ENCODE assay signal across 4 fruit fly cellular contexts in genomic region chr2L:10676933-10677714, dm6.
TF ChIP-seq lines count a peak whose summit lies in the region.

Gene CG17104 (plus strand): TSS chr2L:10677198.

- no peak for TF ChIP-seq CTCF in whole organism, embryonic (GFP tag; optimal IDR thresholded peaks at IDR 0.05; lab: Kevin White, UChicago)

TF ChIP-seq in whole organism, embryonic, 481 proteins besides CTCF, POLR2A, EP300 and RAD21 (continues in another document):
- TF ChIP-seq CG15011 (GFP tag; optimal IDR thresholded peaks at IDR 0.05; lab: Kevin White, UChicago), result no peak
- TF ChIP-seq kay (GFP tag; optimal IDR thresholded peaks at IDR 0.05; lab: Kevin White, UChicago), result no peak
- TF ChIP-seq Neu2 (GFP tag; optimal IDR thresholded peaks at IDR 0.05; lab: Kevin White, UChicago; ENCODE audit: borderline replicate concordance), result no peak
- TF ChIP-seq gfzf (GFP tag; optimal IDR thresholded peaks at IDR 0.05; lab: Kevin White, UChicago), result no peak
- TF ChIP-seq CG13624 (GFP tag; optimal IDR thresholded peaks at IDR 0.05; lab: Kevin White, UChicago), result no peak
- TF ChIP-seq CG14050 (GFP tag; IDR thresholded peaks at IDR 0.05; lab: Robert Waterston, UW), result peak; percentile 31; the same call in 1 of the 3 replicates
- TF ChIP-seq chinmo (GFP tag; IDR thresholded peaks at IDR 0.05; lab: Robert Waterston, UW; ENCODE audit: partially characterized antibody), result no peak
- no peak for TF ChIP-seq Fer2 (tag; optimal IDR thresholded peaks at IDR 0.05; lab: Kevin White, UChicago)
- no peak for TF ChIP-seq CG8944 (GFP tag; optimal IDR thresholded peaks at IDR 0.05; lab: Kevin White, UChicago)
- peak; percentile 4 for TF ChIP-seq bcd (GFP tag; optimal IDR thresholded peaks at IDR 0.05; lab: Kevin White, UChicago)
- no peak for TF ChIP-seq CG5953 (GFP tag; IDR thresholded peaks at IDR 0.05; lab: Robert Waterston, UW)
- peak; percentile 35; the same call in 1 of the 3 replicates for TF ChIP-seq Aef1 (GFP tag; IDR thresholded peaks at IDR 0.05; lab: Robert Waterston, UW)
- TF ChIP-seq E2f1 (GFP tag; IDR thresholded peaks at IDR 0.05; lab: Robert Waterston, UW), result no peak
- no peak for TF ChIP-seq B-H1 (GFP tag; IDR thresholded peaks at IDR 0.05; lab: Robert Waterston, UW)
- TF ChIP-seq CG17568 (GFP tag; optimal IDR thresholded peaks at IDR 0.05; lab: Kevin White, UChicago), result no peak
- peak; percentile 5 for TF ChIP-seq CG9817 (tag; optimal IDR thresholded peaks at IDR 0.05; lab: Kevin White, UChicago)
- no peak for TF ChIP-seq CG2129 (GFP tag; IDR thresholded peaks at IDR 0.05; lab: Robert Waterston, UW; ENCODE audit: partially characterized antibody)
- peak; percentile 51 for TF ChIP-seq CG30403 (GFP tag; optimal IDR thresholded peaks at IDR 0.05; lab: Kevin White, UChicago)
- TF ChIP-seq CG30431 (GFP tag; optimal IDR thresholded peaks at IDR 0.05; lab: Kevin White, UChicago), result no peak
- no peak for TF ChIP-seq fd3F (GFP tag; optimal IDR thresholded peaks at IDR 0.05; lab: Kevin White, UChicago)
- TF ChIP-seq CkIIα-i1 (GFP tag; IDR thresholded peaks at IDR 0.05; lab: Robert Waterston, UW), result no peak
- TF ChIP-seq CG5180 (GFP tag; optimal IDR thresholded peaks at IDR 0.05; lab: Kevin White, UChicago), result no peak

TF ChIP-seq in whole organism, prepupa, 60 proteins besides CTCF, POLR2A, EP300 and RAD21 (continues in another document):
- TF ChIP-seq cyc (GFP tag; optimal IDR thresholded peaks at IDR 0.05; lab: Kevin White, UChicago) (peak; percentile 43), Gug (GFP tag; IDR thresholded peaks at IDR 0.05; lab: Robert Waterston, UW) (peak; percentile 58; the same call in 1 of the 2 replicates), acj6 (GFP tag; optimal IDR thresholded peaks at IDR 0.05; lab: Kevin White, UChicago) (peak; percentile 61), topi (GFP tag; optimal IDR thresholded peaks at IDR 0.05; lab: Kevin White, UChicago) (peak; percentile 63), CG11762 (GFP tag; optimal IDR thresholded peaks at IDR 0.05; lab: Kevin White, UChicago; ENCODE audit: insufficient read depth) (peak; percentile 61), CG31627 (GFP tag; optimal IDR thresholded peaks at IDR 0.05; lab: Kevin White, UChicago) (peak; percentile 47), CG32006 (GFP tag; optimal IDR thresholded peaks at IDR 0.05; lab: Kevin White, UChicago) (peak; percentile 89), Hr38 (GFP tag; optimal IDR thresholded peaks at IDR 0.05; lab: Kevin White, UChicago) (no peak), CG8632 (GFP tag; optimal IDR thresholded peaks at IDR 0.05; lab: Kevin White, UChicago) (peak; percentile 61), CG6854 (GFP tag; optimal IDR thresholded peaks at IDR 0.05; lab: Kevin White, UChicago) (no peak), Smox (GFP tag; optimal IDR thresholded peaks at IDR 0.05; lab: Kevin White, UChicago) (peak; percentile 55), net (GFP tag; optimal IDR thresholded peaks at IDR 0.05; lab: Kevin White, UChicago) (peak; percentile 77), pdm3 (GFP tag; optimal IDR thresholded peaks at IDR 0.05; lab: Kevin White, UChicago) (peak; percentile 73), dac (GFP tag; optimal IDR thresholded peaks at IDR 0.05; lab: Kevin White, UChicago) (peak; percentile 39), CG15336 (GFP tag; IDR thresholded peaks at IDR 0.05; lab: Robert Waterston, UW) (peak; percentile 82), Hr4 (GFP tag; optimal IDR thresholded peaks at IDR 0.05; lab: Kevin White, UChicago) (peak; percentile 81), fkh (GFP tag; optimal IDR thresholded peaks at IDR 0.05; lab: Kevin White, UChicago) (no peak), CG9139 (GFP tag; optimal IDR thresholded peaks at IDR 0.05; lab: Kevin White, UChicago) (no peak), CG6792 (GFP tag; optimal IDR thresholded peaks at IDR 0.05; lab: Kevin White, UChicago) (peak; percentile 55), CG3032 (tag; optimal IDR thresholded peaks at IDR 0.05; lab: Kevin White, UChicago) (peak; percentile 61), CG8319 (GFP tag; optimal IDR thresholded peaks at IDR 0.05; lab: Kevin White, UChicago) (no peak), CG16779 (tag; optimal IDR thresholded peaks at IDR 0.05; lab: Kevin White, UChicago) (no peak), Eip78C (GFP tag; lab: Kevin White, UChicago) (peak; percentile 94), Eip93F (GFP tag; optimal IDR thresholded peaks at IDR 0.05; lab: Kevin White, UChicago) (no peak)

TF ChIP-seq in whole organism, pupa, 21 proteins besides CTCF, POLR2A, EP300 and RAD21:
- TF ChIP-seq CG15710 (tag; optimal IDR thresholded peaks at IDR 0.05; lab: Kevin White, UChicago) (peak; percentile 69), fd96Ca (GFP tag; IDR thresholded peaks at IDR 0.05; lab: Robert Waterston, UW) (no peak), Ets98B (GFP tag; IDR thresholded peaks at IDR 0.05; lab: Robert Waterston, UW) (peak; percentile 71), D1 (tag; optimal IDR thresholded peaks at IDR 0.05; lab: Kevin White, UChicago) (peak; percentile 35), CG4496 (GFP tag; IDR thresholded peaks at IDR 0.05; lab: Robert Waterston, UW) (peak; percentile 78), CG12605 (GFP tag; IDR thresholded peaks at IDR 0.05; lab: Robert Waterston, UW) (peak; percentile 21; the same call in 1 of the 2 replicates), gl (tag; optimal IDR thresholded peaks at IDR 0.05; lab: Kevin White, UChicago) (no peak), CG9948 (tag; optimal IDR thresholded peaks at IDR 0.05; lab: Kevin White, UChicago) (peak; percentile 53), Pif1A (GFP tag; optimal IDR thresholded peaks at IDR 0.05; lab: Kevin White, UChicago) (peak; percentile 63), CG8159 (tag; optimal IDR thresholded peaks at IDR 0.05; lab: Kevin White, UChicago) (peak; percentile 69), CG34367 (tag; optimal IDR thresholded peaks at IDR 0.05; lab: Kevin White, UChicago) (peak; percentile 35), rn (GFP tag; IDR thresholded peaks at IDR 0.05; lab: Robert Waterston, UW) (peak; percentile 42; the same call in 1 of the 2 replicates), Snoo (tag; optimal IDR thresholded peaks at IDR 0.05; lab: Kevin White, UChicago) (no peak), CG14655 (GFP tag; optimal IDR thresholded peaks at IDR 0.05; lab: Kevin White, UChicago) (peak; percentile 70), CG13204 (GFP tag; optimal IDR thresholded peaks at IDR 0.05; lab: Kevin White, UChicago) (no peak), EcR (GFP tag; optimal IDR thresholded peaks at IDR 0.05; lab: Kevin White, UChicago) (no peak), CG32121 (GFP tag; IDR thresholded peaks at IDR 0.05; lab: Robert Waterston, UW) (peak; percentile 57; the same call in 1 of the 2 replicates), Pif1B (GFP tag; optimal IDR thresholded peaks at IDR 0.05; lab: Kevin White, UChicago) (peak; percentile 58), CG17806 (tag; optimal IDR thresholded peaks at IDR 0.05; lab: Kevin White, UChicago) (peak; percentile 67), CG8301 (tag; optimal IDR thresholded peaks at IDR 0.05; lab: Kevin White, UChicago) (peak; percentile 74), CG10348 (GFP tag; IDR thresholded peaks at IDR 0.05; lab: Robert Waterston, UW) (no peak)

TF ChIP-seq in whole organism, wandering third instar larva, 38 proteins besides CTCF, POLR2A, EP300 and RAD21 (continues in another document):
- TF ChIP-seq ey (GFP tag; optimal IDR thresholded peaks at IDR 0.05; lab: Kevin White, UChicago), result peak; percentile 44
- TF ChIP-seq br (GFP tag; optimal IDR thresholded peaks at IDR 0.05; lab: Kevin White, UChicago), result peak; percentile 33
- TF ChIP-seq CG9705 (GFP tag; optimal IDR thresholded peaks at IDR 0.05; lab: Kevin White, UChicago), result no peak
- no peak for TF ChIP-seq Hr78 (GFP tag; optimal IDR thresholded peaks at IDR 0.05; lab: Kevin White, UChicago)
- peak; percentile 48 for TF ChIP-seq OdsH (GFP tag; optimal IDR thresholded peaks at IDR 0.05; lab: Kevin White, UChicago)
- TF ChIP-seq CG32264 (GFP tag; optimal IDR thresholded peaks at IDR 0.05; lab: Kevin White, UChicago), result no peak
- no peak for TF ChIP-seq Myc (optimal IDR thresholded peaks at IDR 0.05; lab: Kevin White, UChicago)
- TF ChIP-seq tai (GFP tag; optimal IDR thresholded peaks at IDR 0.05; lab: Kevin White, UChicago), result peak; percentile 32
- TF ChIP-seq sage (GFP tag; optimal IDR thresholded peaks at IDR 0.05; lab: Kevin White, UChicago), result no peak
- TF ChIP-seq Mio (GFP tag; optimal IDR thresholded peaks at IDR 0.05; lab: Kevin White, UChicago), result no peak
- peak; percentile 55 for TF ChIP-seq woc (GFP tag; optimal IDR thresholded peaks at IDR 0.05; lab: Kevin White, UChicago)
- TF ChIP-seq Abd-B (GFP tag; optimal IDR thresholded peaks at IDR 0.05; lab: Kevin White, UChicago), result no peak
- TF ChIP-seq Sp1 (GFP tag; optimal IDR thresholded peaks at IDR 0.05; lab: Kevin White, UChicago), result peak; percentile 46
- TF ChIP-seq pan (optimal IDR thresholded peaks at IDR 0.05; lab: Kevin White, UChicago), result no peak
- TF ChIP-seq lola (GFP tag; optimal IDR thresholded peaks at IDR 0.05; lab: Kevin White, UChicago), result no peak
- no peak for TF ChIP-seq Rel (GFP tag; optimal IDR thresholded peaks at IDR 0.05; lab: Kevin White, UChicago)
- no peak for TF ChIP-seq Rel (tag; optimal IDR thresholded peaks at IDR 0.05; lab: Kevin White, UChicago)
- TF ChIP-seq Jra (GFP tag; optimal IDR thresholded peaks at IDR 0.05; lab: Kevin White, UChicago), result no peak
- TF ChIP-seq dsf (GFP tag; optimal IDR thresholded peaks at IDR 0.05; lab: Kevin White, UChicago; ENCODE audit: borderline replicate concordance), result no peak
- TF ChIP-seq fru (GFP tag; optimal IDR thresholded peaks at IDR 0.05; lab: Kevin White, UChicago), result peak; percentile 75
- TF ChIP-seq brk (GFP tag; optimal IDR thresholded peaks at IDR 0.05; lab: Kevin White, UChicago), result no peak
- no peak for TF ChIP-seq Hr83 (GFP tag; optimal IDR thresholded peaks at IDR 0.05; lab: Kevin White, UChicago; ENCODE audit: poor library complexity, severe bottlenecking)
- TF ChIP-seq foxo (GFP tag; optimal IDR thresholded peaks at IDR 0.05; lab: Kevin White, UChicago), result peak in 1 of 2 experiments; percentile 60
- TF ChIP-seq CrebA (GFP tag; optimal IDR thresholded peaks at IDR 0.05; lab: Kevin White, UChicago; ENCODE audit: borderline replicate concordance), result no peak
- no peak for TF ChIP-seq psq (GFP tag; optimal IDR thresholded peaks at IDR 0.05; lab: Kevin White, UChicago)
- peak; percentile 29 for TF ChIP-seq Hnf4 (GFP tag; optimal IDR thresholded peaks at IDR 0.05; lab: Kevin White, UChicago)
- no peak for TF ChIP-seq Vsx2 (GFP tag; optimal IDR thresholded peaks at IDR 0.05; lab: Kevin White, UChicago; ENCODE audit: partially characterized antibody)
- no peak for TF ChIP-seq sv (GFP tag; optimal IDR thresholded peaks at IDR 0.05; lab: Kevin White, UChicago)
- peak; percentile 63 for TF ChIP-seq h (GFP tag; optimal IDR thresholded peaks at IDR 0.05; lab: Kevin White, UChicago)
- no peak for TF ChIP-seq Dif (GFP tag; optimal IDR thresholded peaks at IDR 0.05; lab: Kevin White, UChicago; ENCODE audit: partially characterized antibody)
- TF ChIP-seq usp (GFP tag; optimal IDR thresholded peaks at IDR 0.05; lab: Kevin White, UChicago), result no peak
- no peak for TF ChIP-seq jim (GFP tag; optimal IDR thresholded peaks at IDR 0.05; lab: Kevin White, UChicago)
- TF ChIP-seq HLH106 (tag; optimal IDR thresholded peaks at IDR 0.05; lab: Kevin White, UChicago), result peak; percentile 54

Comparison
In these comparisons a context has a peak if more than half of its experiments do, and no peak if none do; other contexts are left out.
1. Of the 7 proteins assayed by ChIP-seq in both whole organism, embryonic and whole organism, prepupa: peak only in whole organism, embryonic: none; only in whole organism, prepupa: Gug, Hr39 and Lpt; in both: Blimp-1 and Sox102F; in neither: 2.